Fruit fly (Drosophila melanogaster): ENCODE results near the gene oaf.

The oaf gene

DNA sequence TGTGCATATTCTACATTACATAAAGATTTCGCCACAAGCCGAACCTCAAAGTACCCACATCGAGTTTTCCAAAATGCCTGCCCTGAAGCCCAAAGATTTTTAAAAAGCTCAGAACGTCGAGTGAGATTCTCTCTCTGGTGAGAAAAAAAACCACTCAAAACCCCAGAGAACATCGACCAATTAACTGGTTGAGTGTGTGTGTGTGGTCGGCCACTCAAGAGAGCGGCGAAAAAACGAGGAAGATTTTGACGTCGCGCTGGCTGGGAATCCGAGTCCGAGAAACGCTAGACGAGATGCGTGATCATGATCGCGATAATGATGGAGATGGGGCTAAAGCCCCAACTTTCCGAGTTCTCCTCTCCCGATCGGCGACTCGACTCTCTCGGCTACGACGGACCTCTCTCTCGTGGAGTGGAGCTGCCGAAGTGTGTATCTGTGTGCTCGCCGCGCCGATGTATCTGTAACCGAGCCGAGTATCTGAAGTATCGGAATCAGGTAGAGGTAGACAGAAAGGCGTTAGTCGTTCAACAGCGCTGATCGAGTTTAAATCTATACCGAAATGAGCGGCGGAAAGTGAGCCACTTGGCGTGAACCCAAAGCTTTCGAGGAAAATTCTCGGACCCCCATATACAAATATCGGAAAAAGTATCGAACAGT lies 41.9 kb upstream of the oaf start (continued):
- 0 out of 2 replicates have a peak, but pooled peaks have one; percentile 19 for TF ChIP-seq bbx (GFP tag; IDR thresholded peaks at IDR 0.05; ENCODE audit: partially characterized antibody)
- no peak for TF ChIP-seq Bdp1 (GFP tag; optimal IDR thresholded peaks at IDR 0.05)
- TF ChIP-seq Tbp (GFP tag; optimal IDR thresholded peaks at IDR 0.05), result no peak
- TF ChIP-seq dysf (GFP tag; IDR thresholded peaks at IDR 0.05), result no peak
- no peak for TF ChIP-seq CG11398 (GFP tag; optimal IDR thresholded peaks at IDR 0.05)
- TF ChIP-seq CG12391 (tag; optimal IDR thresholded peaks at IDR 0.05), result no peak
- TF ChIP-seq ssp (GFP tag; IDR thresholded peaks at IDR 0.05), result no peak
- TF ChIP-seq CG10959 (GFP tag; IDR thresholded peaks at IDR 0.05), result no peak
- TF ChIP-seq CG18599 (GFP tag; optimal IDR thresholded peaks at IDR 0.05), result no peak
- no peak for TF ChIP-seq CG12744 (GFP tag; optimal IDR thresholded peaks at IDR 0.05)
- TF ChIP-seq her (GFP tag; optimal IDR thresholded peaks at IDR 0.05), result peak; percentile 2
- no peak for TF ChIP-seq Dfd (GFP tag; optimal IDR thresholded peaks at IDR 0.05)
- TF ChIP-seq crol (GFP tag; IDR thresholded peaks at IDR 0.05), result no peak
- TF ChIP-seq p53 (GFP tag; optimal IDR thresholded peaks at IDR 0.05), result no peak
- no peak for TF ChIP-seq CG3281 (GFP tag; optimal IDR thresholded peaks at IDR 0.05)
- TF ChIP-seq CG8089 (GFP tag; optimal IDR thresholded peaks at IDR 0.05), result no peak
- no peak for TF ChIP-seq pnt (GFP tag; optimal IDR thresholded peaks at IDR 0.05)
- peak; percentile 62 for TF ChIP-seq kni (GFP tag; optimal IDR thresholded peaks at IDR 0.05)
- TF ChIP-seq CG12236 (GFP tag; optimal IDR thresholded peaks at IDR 0.05), result no peak
- TF ChIP-seq Ets97D (GFP tag; optimal IDR thresholded peaks at IDR 0.05), result no peak
- TF ChIP-seq stwl (tag; optimal IDR thresholded peaks at IDR 0.05), result no peak
- no peak for TF ChIP-seq PHDP (tag; optimal IDR thresholded peaks at IDR 0.05)
- TF ChIP-seq CkIIα-i1 (GFP tag; IDR thresholded peaks at IDR 0.05), result no peak
- TF ChIP-seq tup (GFP tag; optimal IDR thresholded peaks at IDR 0.05), result no peak
- no peak for TF ChIP-seq CG43689 (GFP tag; IDR thresholded peaks at IDR 0.05)
- TF ChIP-seq CG14050 (GFP tag; IDR thresholded peaks at IDR 0.05), result no peak
- TF ChIP-seq gt (GFP tag; IDR thresholded peaks at IDR 0.05), result no peak
- peak; percentile 46; the same call in 2 of the 3 replicates for TF ChIP-seq CG34224 (GFP tag; IDR thresholded peaks at IDR 0.05; ENCODE audit: partially characterized antibody)
- no peak for TF ChIP-seq twi (tag; optimal IDR thresholded peaks at IDR 0.05)
- no peak for TF ChIP-seq CG13296 (GFP tag; optimal IDR thresholded peaks at IDR 0.05)
- no peak for TF ChIP-seq Gsc (GFP tag; IDR thresholded peaks at IDR 0.05)
- TF ChIP-seq HLH54F (GFP tag; optimal IDR thresholded peaks at IDR 0.05), result no peak
- no peak for TF ChIP-seq HLHmδ (GFP tag; optimal IDR thresholded peaks at IDR 0.05)
- no peak for TF ChIP-seq CG12219 (GFP tag; optimal IDR thresholded peaks at IDR 0.05)
- no peak for TF ChIP-seq Spps (tag; optimal IDR thresholded peaks at IDR 0.05)
- TF ChIP-seq CG17385 (GFP tag; optimal IDR thresholded peaks at IDR 0.05), result peak; percentile 13
- no peak for TF ChIP-seq cwo (GFP tag; optimal IDR thresholded peaks at IDR 0.05)
- TF ChIP-seq jigr1 (GFP tag; IDR thresholded peaks at IDR 0.05), result no peak
- no peak for TF ChIP-seq fru (optimal IDR thresholded peaks at IDR 0.05)
- TF ChIP-seq sd (tag; optimal IDR thresholded peaks at IDR 0.05), result peak; percentile 56
- TF ChIP-seq amos (GFP tag; IDR thresholded peaks at IDR 0.05; ENCODE audit: partially characterized antibody), result peak; percentile 47; the same call in 1 of the 2 replicates
- TF ChIP-seq CG6254 (GFP tag; optimal IDR thresholded peaks at IDR 0.05), result no peak
- TF ChIP-seq lmd (GFP tag; IDR thresholded peaks at IDR 0.05), result no peak
- TF ChIP-seq CG3163 (GFP tag; optimal IDR thresholded peaks at IDR 0.05), result no peak
- peak in 1 of 2 experiments; percentile 22 for TF ChIP-seq Eip74EF (GFP tag; optimal IDR thresholded peaks at IDR 0.05)
- TF ChIP-seq zfh2 (GFP tag; optimal IDR thresholded peaks at IDR 0.05), result no peak
- TF ChIP-seq scrt (GFP tag; optimal IDR thresholded peaks at IDR 0.05), result no peak
- peak; percentile 29 for TF ChIP-seq sqz (GFP tag; optimal IDR thresholded peaks at IDR 0.05)
- TF ChIP-seq corto (GFP tag; optimal IDR thresholded peaks at IDR 0.05), result no peak
- no peak for TF ChIP-seq Xrp1 (GFP tag; IDR thresholded peaks at IDR 0.05)
